Worm (Caenorhabditis elegans) whole organism, L4 larva: Measurements from ENCODE around the gene F56C3.1.
A peak's percentile ranks its signal among the peaks of the same experiment; 100 is the strongest.

Experiments
- D1046.2 ChIP-seq: fragments of 200-800 bp; sonication (Bioruptor generic); IDR thresholded peaks from 2 replicates; pipeline ENCODE4 v1.3.6; 2022; ENCODE audit warnings: missing genetic modification characterization, missing compliant biosample characterization
- F10B5.3 ChIP-seq: sonication (generic microtip); optimal IDR thresholded peaks from 2 replicates; lab custom pipeline; 2016; ENCODE audit warnings: mild to moderate bottlenecking, missing genetic modification characterization, missing compliant biosample characterization
- F49E8.2 ChIP-seq: sonication (generic microtip); optimal IDR thresholded peaks from 2 replicates; lab custom pipeline; 2016; ENCODE audit warnings: missing compliant biosample characterization, mild to moderate bottlenecking, missing genetic modification characterization, borderline replicate concordance
- R02D3.7 ChIP-seq: fragments of 150-350 bp; sonication (generic microtip); optimal IDR thresholded peaks from 3 replicates; lab custom pipeline; 2014; ENCODE audit warnings: missing biosample characterization, missing genetic modification characterization
- Y48G9A.11 ChIP-seq: fragments of 200-800 bp; sonication (Bioruptor generic); IDR thresholded peaks from 2 replicates; pipeline ENCODE4 v1.3.6; 2022; ENCODE audit warnings: missing genetic modification reagents, missing genetic modification characterization, missing compliant biosample characterization
- Y5F2A.4 ChIP-seq: fragments of 200-800 bp; sonication (Bioruptor generic); optimal IDR thresholded peaks from 2 replicates; lab custom pipeline; 2018; ENCODE audit warnings: mild to moderate bottlenecking, missing genetic modification characterization, missing compliant biosample characterization
- ZK337.2 ChIP-seq: fragments of 200-800 bp; sonication (Bioruptor generic); IDR thresholded peaks from 2 replicates; pipeline ENCODE4 v1.3.6; 2022; ENCODE audit warnings: missing genetic modification reagents, missing genetic modification characterization, missing compliant biosample characterization
- aha-1 ChIP-seq: fragments of 150-350 bp; peaks from one replicate; lab custom pipeline; 2014; ENCODE audit warnings: missing biosample characterization, missing genetic modification characterization
- aly-2 ChIP-seq: sonication (generic microtip); optimal IDR thresholded peaks from 2 replicates; lab custom pipeline; 2018; ENCODE audit warnings: missing biosample characterization, missing genetic modification characterization
- ama-1 ChIP-seq: fragments of 150-350 bp; optimal IDR thresholded peaks from 2 replicates; lab custom pipeline; 2014; ENCODE audit warnings: inconsistent platforms, mixed read lengths
- attf-4 ChIP-seq: sonication (generic microtip); optimal IDR thresholded peaks from 3 replicates; lab custom pipeline; 2017; ENCODE audit warnings: missing biosample characterization, missing genetic modification characterization
- ceh-20 ChIP-seq: fragments of 200-800 bp; sonication (Bioruptor generic); IDR thresholded peaks from 2 replicates; pipeline ENCODE4 v1.3.6; 2022; ENCODE audit warnings: missing genetic modification reagents, missing genetic modification characterization, missing compliant biosample characterization
- ceh-28 ChIP-seq: fragments of 150-350 bp; optimal IDR thresholded peaks from 2 replicates; lab custom pipeline; 2014; ENCODE audit warnings: missing biosample characterization, missing genetic modification reagents, missing genetic modification characterization
- ceh-32 ChIP-seq: sonication (generic microtip); optimal IDR thresholded peaks from 2 replicates; lab custom pipeline; 2016; ENCODE audit warnings: mild to moderate bottlenecking, missing genetic modification characterization, missing compliant biosample characterization; ENCODE audit not compliant: poor library complexity
- ceh-44 ChIP-seq: fragments of 200-800 bp; sonication (Bioruptor generic); IDR thresholded peaks from 2 replicates; pipeline ENCODE4 v1.3.6; 2022; ENCODE audit warnings: missing genetic modification reagents, missing genetic modification characterization, missing compliant biosample characterization
- ceh-62 ChIP-seq: sonication (generic microtip); optimal IDR thresholded peaks from 2 replicates; lab custom pipeline; 2017; ENCODE audit warnings: missing biosample characterization, missing genetic modification characterization
- ceh-82 ChIP-seq: sonication (generic microtip); optimal IDR thresholded peaks from 2 replicates; lab custom pipeline; 2017; ENCODE audit warnings: missing biosample characterization, missing genetic modification characterization
- ctbp-1 ChIP-seq: fragments of 200-800 bp; sonication (Bioruptor generic); IDR thresholded peaks from 2 replicates; pipeline ENCODE4 v1.3.6; 2022; ENCODE audit warnings: missing genetic modification reagents, missing genetic modification characterization, missing compliant biosample characterization
- daf-8 ChIP-seq: fragments of 200-800 bp; sonication (Bioruptor generic); IDR thresholded peaks from 2 replicates; pipeline ENCODE4 v1.3.6; 2022; ENCODE audit warnings: missing genetic modification characterization, missing compliant biosample characterization
- dpl-1 ChIP-seq: fragments of 150-350 bp; optimal IDR thresholded peaks from 2 replicates; lab custom pipeline; 2014; ENCODE audit warnings: missing biosample characterization, missing genetic modification reagents, missing genetic modification characterization
- fos-1 ChIP-seq: fragments of 150-350 bp; optimal IDR thresholded peaks from 2 replicates; lab custom pipeline; 2014; ENCODE audit warnings: missing biosample characterization, missing genetic modification characterization
- hif-1 ChIP-seq, 2 experiments: sonication (generic microtip); optimal IDR thresholded peaks; 2 replicates each; lab custom pipeline; 2016 to 2017; ENCODE audit warnings: missing compliant biosample characterization in 2 of 2, missing genetic modification characterization in 2 of 2, missing genetic modification reagents in 2 of 2, missing genotype in 2 of 2, mild to moderate bottlenecking in 1 of 2
- jun-1 ChIP-seq: fragments of 150-350 bp; optimal IDR thresholded peaks from 2 replicates; lab custom pipeline; 2014; ENCODE audit warnings: missing biosample characterization, missing genetic modification reagents, missing genetic modification characterization
- lin-13 ChIP-seq: fragments of 150-350 bp; optimal IDR thresholded peaks from 2 replicates; lab custom pipeline; 2014; ENCODE audit warnings: missing biosample characterization, missing genetic modification reagents, missing genetic modification characterization
- lin-38 ChIP-seq: fragments of 200-800 bp; sonication (Bioruptor generic); IDR thresholded peaks from 2 replicates; pipeline ENCODE4 v1.3.6; 2022; ENCODE audit warnings: missing genetic modification reagents, missing genetic modification characterization, missing compliant biosample characterization
- lsy-2 ChIP-seq, 2 experiments: fragments of 150-350 bp in 1 of 2; sonication (generic microtip) in 1 of 2; optimal IDR thresholded peaks; 2 replicates each; lab custom pipeline; 2014 to 2017; ENCODE audit warnings: missing biosample characterization in 2 of 2, missing genetic modification characterization in 2 of 2
- madf-9 ChIP-seq: fragments of 200-800 bp; sonication (Bioruptor generic); conservative IDR thresholded peaks from 2 replicates; pipeline ENCODE4 v1.3.6; 2022; ENCODE audit warnings: missing genetic modification reagents, missing genetic modification characterization, missing compliant biosample characterization
- mdl-1 ChIP-seq, 2 experiments: fragments of 150-350 bp in 1 of 2; sonication (generic microtip) in 1 of 2; optimal IDR thresholded peaks; 2 replicates each; lab custom pipeline; 2014 to 2017; ENCODE audit warnings: missing biosample characterization in 2 of 2, missing genetic modification characterization in 2 of 2
- mdt-29 ChIP-seq: fragments of 200-800 bp; sonication (Bioruptor generic); IDR thresholded peaks from 2 replicates; pipeline ENCODE4 v1.3.6; 2022; ENCODE audit warnings: missing genetic modification reagents, missing genetic modification characterization, missing compliant biosample characterization
- mep-1 ChIP-seq: fragments of 150-350 bp; sonication (generic microtip); optimal IDR thresholded peaks from 3 replicates; lab custom pipeline; 2014; ENCODE audit warnings: missing biosample characterization, missing genetic modification characterization
- mxl-2 ChIP-seq: fragments of 200-800 bp; sonication (Bioruptor generic); conservative IDR thresholded peaks from 2 replicates; pipeline ENCODE4 v1.3.6; 2022; ENCODE audit warnings: missing genetic modification reagents, missing genetic modification characterization, missing compliant biosample characterization
- nhr-10 ChIP-seq: fragments of 150-350 bp; optimal IDR thresholded peaks from 2 replicates; lab custom pipeline; 2014; ENCODE audit warnings: missing biosample characterization, missing genetic modification characterization
- nhr-102 ChIP-seq: sonication (generic microtip); optimal IDR thresholded peaks from 2 replicates; lab custom pipeline; 2016; ENCODE audit warnings: mild to moderate bottlenecking, missing genetic modification characterization, moderate library complexity, missing compliant biosample characterization
- nhr-111 ChIP-seq: fragments of 200-800 bp; sonication (Bioruptor generic); optimal IDR thresholded peaks from 2 replicates; lab custom pipeline; 2018; ENCODE audit warnings: mild to moderate bottlenecking, missing genetic modification characterization, missing compliant biosample characterization
- nhr-25 ChIP-seq: sonication (generic microtip); optimal IDR thresholded peaks from 2 replicates; lab custom pipeline; 2017; ENCODE audit warnings: missing genetic modification characterization, mild to moderate bottlenecking, missing compliant biosample characterization, antibody characterized with exemption, moderate library complexity, borderline replicate concordance; ENCODE audit not compliant: insufficient read depth
- nhr-41 ChIP-seq: fragments of 200-800 bp; sonication (Bioruptor generic); IDR thresholded peaks from 2 replicates; pipeline ENCODE4 v1.3.6; 2022; ENCODE audit warnings: missing genetic modification reagents, missing genetic modification characterization, missing compliant biosample characterization
- nhr-42 ChIP-seq: fragments of 200-800 bp; sonication (Bioruptor generic); IDR thresholded peaks from 2 replicates; pipeline ENCODE4 v1.3.6; 2022; ENCODE audit warnings: missing genetic modification characterization, missing compliant biosample characterization
- nhr-48 ChIP-seq: sonication (generic microtip); optimal IDR thresholded peaks from 2 replicates; lab custom pipeline; 2016; ENCODE audit warnings: mild to moderate bottlenecking, missing genetic modification characterization, missing compliant biosample characterization
- nhr-77 ChIP-seq: fragments of 150-350 bp; optimal IDR thresholded peaks from 2 replicates; lab custom pipeline; 2014; ENCODE audit warnings: missing biosample characterization, missing genetic modification characterization
- pha-4 ChIP-seq, 2 experiments: fragments of 150-350 bp in 1 of 2; fragments of 200-800 bp in 1 of 2; sonication (Bioruptor generic) in 1 of 2; IDR thresholded peaks in 1 of 2; optimal IDR thresholded peaks in 1 of 2; 2 replicates each; pipeline versions ENCODE4 v1.3.6 to Lab custom; 2014 to 2022; ENCODE audit warnings: missing genetic modification characterization in 2 of 2, missing genetic modification reagents in 2 of 2, missing biosample characterization in 1 of 2, missing compliant biosample characterization in 1 of 2
- php-3 ChIP-seq: fragments of 200-800 bp; sonication (Bioruptor generic); IDR thresholded peaks from 2 replicates; pipeline ENCODE4 v1.3.6; 2022; ENCODE audit warnings: missing genetic modification reagents, missing genetic modification characterization, missing compliant biosample characterization
- pqm-1 ChIP-seq: sonication (generic microtip); optimal IDR thresholded peaks from 2 replicates; lab custom pipeline; 2017; ENCODE audit warnings: missing biosample characterization, missing genetic modification characterization
- set-16 ChIP-seq: fragments of 200-800 bp; sonication (Bioruptor generic); IDR thresholded peaks from 2 replicates; pipeline ENCODE4 v1.3.6; 2022; ENCODE audit warnings: missing genetic modification reagents, missing genetic modification characterization, missing compliant biosample characterization
- spr-1 ChIP-seq: sonication (generic microtip); optimal IDR thresholded peaks from 2 replicates; lab custom pipeline; 2016; ENCODE audit warnings: mild to moderate bottlenecking, missing genetic modification characterization, missing compliant biosample characterization
- tra-1 ChIP-seq: fragments of 200-800 bp; sonication (Bioruptor generic); IDR thresholded peaks from 2 replicates; pipeline ENCODE4 v1.3.6; 2022; ENCODE audit warnings: missing genetic modification reagents, missing genetic modification characterization, missing compliant biosample characterization
- vab-7 ChIP-seq: fragments of 200-800 bp; sonication (Bioruptor generic); IDR thresholded peaks from 2 replicates; pipeline ENCODE4 v1.3.6; 2022; ENCODE audit warnings: missing genetic modification reagents, missing genetic modification characterization, missing compliant biosample characterization
- zag-1 ChIP-seq: fragments of 150-350 bp; optimal IDR thresholded peaks from 2 replicates; lab custom pipeline; 2014; ENCODE audit warnings: missing biosample characterization, missing genetic modification characterization
- zip-11 ChIP-seq: fragments of 200-800 bp; sonication (Bioruptor generic); IDR thresholded peaks from 2 replicates; pipeline ENCODE4 v1.3.6; 2022; ENCODE audit warnings: missing genetic modification characterization, missing compliant biosample characterization
- ztf-11 ChIP-seq: fragments of 150-350 bp; optimal IDR thresholded peaks from 2 replicates; lab custom pipeline; 2014; ENCODE audit warnings: missing biosample characterization, missing genetic modification characterization
- ztf-7 ChIP-seq: fragments of 150-350 bp; optimal IDR thresholded peaks from 2 replicates; lab custom pipeline; 2014; ENCODE audit warnings: missing biosample characterization, missing genetic modification characterization

The F56C3.1 gene

ce11 chrX:1344818-1345217, 42.3 kb upstream of the F56C3.1 start (continued):
- peak; percentile 96 for TF ChIP-seq nhr-10 (tag; lab: Kevin White, UChicago)
- TF ChIP-seq pha-4 (GFP tag; IDR thresholded peaks at IDR 0.05; lab: Robert Waterston, UW), result peak; percentile 84
- TF ChIP-seq pha-4 (tag; optimal IDR thresholded peaks at IDR 0.05; lab: Kevin White, UChicago), result peak; percentile 95
- TF ChIP-seq ceh-28 (tag; lab: Kevin White, UChicago), result peak; percentile 90
- peak; percentile 34 for TF ChIP-seq pqm-1 (tag; lab: Kevin White, UChicago)
- peak; percentile 94 for TF ChIP-seq nhr-48 (tag; lab: Kevin White, UChicago)
- no peak for TF ChIP-seq set-16 (GFP tag; lab: Robert Waterston, UW)
- TF ChIP-seq ceh-62 (tag; lab: Kevin White, UChicago), result no peak
- 0 out of 2 replicates have a peak, but pooled peaks have one; percentile 50 for TF ChIP-seq ZK337.2 (GFP tag; lab: Robert Waterston, UW)
- peak; percentile 87 for TF ChIP-seq Y5F2A.4 (GFP tag; lab: Kevin White, UChicago)
- peak; percentile 69; the same call in 1 of the 2 replicates for TF ChIP-seq Y48G9A.11 (GFP tag; lab: Robert Waterston, UW)
- TF ChIP-seq attf-4 (tag; lab: Kevin White, UChicago), result peak; percentile 55
- peak; percentile 44 for TF ChIP-seq ceh-82 (tag; lab: Kevin White, UChicago)
- TF ChIP-seq hif-1 (tag; optimal IDR thresholded peaks at IDR 0.05; lab: Kevin White, UChicago), result peak; percentile 61 to 67
- TF ChIP-seq daf-8 (GFP tag; lab: Robert Waterston, UW), result peak; percentile 77; the same call in 1 of the 2 replicates
- TF ChIP-seq lin-13 (GFP tag; lab: Kevin White, UChicago), result peak; percentile 94
- TF ChIP-seq ctbp-1, result peak; percentile 93
- TF ChIP-seq zip-11 (GFP tag; lab: Robert Waterston, UW), result peak; percentile 73; the same call in 1 of the 2 replicates
- peak; percentile 76 for TF ChIP-seq mdt-29 (GFP tag; lab: Robert Waterston, UW)
- peak; percentile 94 for TF ChIP-seq ceh-20 (GFP tag; lab: Robert Waterston, UW)
- peak; percentile 99 for TF ChIP-seq mep-1 (tag; lab: Kevin White, UChicago)
- TF ChIP-seq madf-9 (GFP tag; lab: Robert Waterston, UW), result peak; percentile 94
- TF ChIP-seq aha-1, result peak; percentile 100
- TF ChIP-seq nhr-111 (GFP tag; lab: Kevin White, UChicago), result no peak
- TF ChIP-seq ama-1 (lab: Kevin White, UChicago), result no peak
- peak; percentile 99 for TF ChIP-seq nhr-102
- TF ChIP-seq ceh-44 (GFP tag; lab: Robert Waterston, UW), result 0 out of 2 replicates have a peak, but pooled peaks have one; percentile 50
- peak; percentile 94 for TF ChIP-seq ztf-7 (tag; lab: Kevin White, UChicago)
- TF ChIP-seq tra-1 (GFP tag; lab: Robert Waterston, UW), result peak; percentile 87
- TF ChIP-seq R02D3.7 (tag; lab: Kevin White, UChicago), result peak; percentile 9
- TF ChIP-seq dpl-1 (GFP tag; lab: Kevin White, UChicago), result peak; percentile 74
- peak; percentile 98 for TF ChIP-seq nhr-42 (GFP tag; lab: Robert Waterston, UW)
- TF ChIP-seq F10B5.3 (tag; lab: Kevin White, UChicago), result peak; percentile 96
- peak; percentile 78 for TF ChIP-seq vab-7 (GFP tag; lab: Robert Waterston, UW)
- TF ChIP-seq D1046.2 (GFP tag; lab: Robert Waterston, UW), result peak; percentile 81
- TF ChIP-seq mdl-1 (tag; optimal IDR thresholded peaks at IDR 0.05; lab: Kevin White, UChicago), result peak; percentile 87 to 91
- TF ChIP-seq lsy-2 (tag; optimal IDR thresholded peaks at IDR 0.05; lab: Kevin White, UChicago), result peak; percentile 93 to 95
- TF ChIP-seq jun-1, result peak; percentile 98
- peak; percentile 99 for TF ChIP-seq nhr-77 (tag; lab: Kevin White, UChicago)
- TF ChIP-seq ztf-11 (tag; lab: Kevin White, UChicago), result peak; percentile 89
- peak; percentile 85 for TF ChIP-seq zag-1
- peak; percentile 85 for TF ChIP-seq fos-1
- TF ChIP-seq lin-38 (GFP tag; lab: Robert Waterston, UW), result peak; percentile 82
- TF ChIP-seq php-3, result peak; percentile 95
- peak; percentile 96 for TF ChIP-seq spr-1 (tag; lab: Kevin White, UChicago)
- TF ChIP-seq nhr-41, result 0 out of 2 replicates have a peak, but pooled peaks have one; percentile 45
- TF ChIP-seq aly-2, result no peak
- TF ChIP-seq nhr-25 (tag; lab: Kevin White, UChicago), result peak; percentile 84
- TF ChIP-seq F49E8.2, result no peak
- TF ChIP-seq mxl-2 (GFP tag; lab: Robert Waterston, UW), result peak; percentile 63; the same call in 1 of the 2 replicates
- TF ChIP-seq ceh-32, result peak; percentile 87
